Fruit fly (Drosophila melanogaster): ENCODE measurements around the gene CG13003.

CG13003 gene

dm6 chrX:16848978-16849377, 27.4 kb downstream of the CG13003 start:
- TF ChIP-seq Xrp1 (GFP tag; IDR thresholded peaks at IDR 0.05) = peak; percentile 34; the same call in 1 of the 2 replicates
- 0 out of 2 replicates have a peak, but pooled peaks have one; percentile 17 for TF ChIP-seq CG32772 (GFP tag; IDR thresholded peaks at IDR 0.05)
- 0 out of 3 replicates have a peak, but pooled peaks have one; percentile 49 for TF ChIP-seq zfh1 (GFP tag; IDR thresholded peaks at IDR 0.05)
- TF ChIP-seq CG12071 (GFP tag; optimal IDR thresholded peaks at IDR 0.05) = no peak
- peak; percentile 24 for TF ChIP-seq Sox102F (GFP tag; optimal IDR thresholded peaks at IDR 0.05)
- TF ChIP-seq ci (GFP tag; IDR thresholded peaks at IDR 0.05) = 0 out of 3 replicates have a peak, but pooled peaks have one; percentile 33
- TF ChIP-seq lmd (GFP tag; IDR thresholded peaks at IDR 0.05) = 0 out of 2 replicates have a peak, but pooled peaks have one; percentile 18
- TF ChIP-seq bsh (GFP tag; optimal IDR thresholded peaks at IDR 0.05) = peak in 1 of 2 experiments; percentile 35
- no peak for TF ChIP-seq B-H2 (GFP tag; optimal IDR thresholded peaks at IDR 0.05)
- TF ChIP-seq tgo (GFP tag; IDR thresholded peaks at IDR 0.05) = 0 out of 3 replicates have a peak, but pooled peaks have one; percentile 20
- 0 out of 2 replicates have a peak, but pooled peaks have one; percentile 13 for TF ChIP-seq esg (GFP tag; conservative IDR thresholded peaks at IDR 0.05)
- peak; percentile 45; the same call in 2 of the 3 replicates for TF ChIP-seq row (GFP tag; IDR thresholded peaks at IDR 0.05)
- no peak for TF ChIP-seq otp (GFP tag; IDR thresholded peaks at IDR 0.05)
- peak; percentile 39 for TF ChIP-seq dmrt99B (tag; optimal IDR thresholded peaks at IDR 0.05)
- no peak for TF ChIP-seq YL-1 (GFP tag; optimal IDR thresholded peaks at IDR 0.05)
- no peak for TF ChIP-seq D (optimal IDR thresholded peaks at IDR 0.05)
- peak; percentile 5 for TF ChIP-seq D (GFP tag; optimal IDR thresholded peaks at IDR 0.05)
- peak; percentile 38 for TF ChIP-seq Blimp-1 (GFP tag; optimal IDR thresholded peaks at IDR 0.05)
- TF ChIP-seq sens (GFP tag) = peak; percentile 14
- peak; percentile 27 for TF ChIP-seq CG17359 (tag; optimal IDR thresholded peaks at IDR 0.05)
- no peak for TF ChIP-seq Scr (GFP tag; IDR thresholded peaks at IDR 0.05; ENCODE audit: partially characterized antibody)
- TF ChIP-seq CG2712 (tag; optimal IDR thresholded peaks at IDR 0.05) = peak; percentile 16
- TF ChIP-seq nmo (GFP tag; optimal IDR thresholded peaks at IDR 0.05) = peak; percentile 1
- 0 out of 3 replicates have a peak, but pooled peaks have one; percentile 36 for TF ChIP-seq dysf (GFP tag; IDR thresholded peaks at IDR 0.05)
- no peak for TF ChIP-seq shn (GFP tag; optimal IDR thresholded peaks at IDR 0.05)
- TF ChIP-seq CG4404 (GFP tag; IDR thresholded peaks at IDR 0.05) = no peak
- peak; percentile 7 for TF ChIP-seq Sox100B (GFP tag; optimal IDR thresholded peaks at IDR 0.05)
- peak; percentile 37 for TF ChIP-seq D19A (tag; optimal IDR thresholded peaks at IDR 0.05)
- no peak for TF ChIP-seq CG8359 (GFP tag; optimal IDR thresholded peaks at IDR 0.05; ENCODE audit: borderline replicate concordance)
- no peak for TF ChIP-seq HLH4C (GFP tag; IDR thresholded peaks at IDR 0.05; ENCODE audit: partially characterized antibody)
- TF ChIP-seq CG10267 (tag; optimal IDR thresholded peaks at IDR 0.05) = peak; percentile 8
- peak; percentile 54 for TF ChIP-seq HLH3B (GFP tag; IDR thresholded peaks at IDR 0.05)
- peak; percentile 64 for TF ChIP-seq CG10274 (GFP tag; optimal IDR thresholded peaks at IDR 0.05)
- TF ChIP-seq sisA (GFP tag; IDR thresholded peaks at IDR 0.05) = peak; percentile 41
- TF ChIP-seq Myb (GFP tag; optimal IDR thresholded peaks at IDR 0.05) = no peak
- no peak for TF ChIP-seq tx (GFP tag; optimal IDR thresholded peaks at IDR 0.05)
- TF ChIP-seq gem (tag; optimal IDR thresholded peaks at IDR 0.05) = peak; percentile 39
- TF ChIP-seq CG7271 (tag; optimal IDR thresholded peaks at IDR 0.05) = no peak
- TF ChIP-seq fd96Cb (tag; optimal IDR thresholded peaks at IDR 0.05) = peak; percentile 28
- no peak for TF ChIP-seq CG10209 (GFP tag; optimal IDR thresholded peaks at IDR 0.05)
- TF ChIP-seq CG11504 (tag; optimal IDR thresholded peaks at IDR 0.05) = peak; percentile 37
- TF ChIP-seq dimm (GFP tag; IDR thresholded peaks at IDR 0.05) = no peak
- TF ChIP-seq CG15479 (GFP tag; optimal IDR thresholded peaks at IDR 0.05) = no peak
- no peak for TF ChIP-seq abd-A (tag; optimal IDR thresholded peaks at IDR 0.05)
- TF ChIP-seq CG18262 (tag; optimal IDR thresholded peaks at IDR 0.05) = peak; percentile 6
- TF ChIP-seq E2f2 (GFP tag; IDR thresholded peaks at IDR 0.05) = 0 out of 2 replicates have a peak, but pooled peaks have one; percentile 17
- peak; percentile 25 for TF ChIP-seq CG14710 (tag; optimal IDR thresholded peaks at IDR 0.05)
- TF ChIP-seq CG7839 (tag; optimal IDR thresholded peaks at IDR 0.05) = peak; percentile 4
- no peak for TF ChIP-seq CG10431 (GFP tag; optimal IDR thresholded peaks at IDR 0.05)
- TF ChIP-seq odd (GFP tag; optimal IDR thresholded peaks at IDR 0.05) = no peak
